Fruit fly (Drosophila melanogaster): ENCODE data around the gene ctrip.

Gene ctrip

DNA sequence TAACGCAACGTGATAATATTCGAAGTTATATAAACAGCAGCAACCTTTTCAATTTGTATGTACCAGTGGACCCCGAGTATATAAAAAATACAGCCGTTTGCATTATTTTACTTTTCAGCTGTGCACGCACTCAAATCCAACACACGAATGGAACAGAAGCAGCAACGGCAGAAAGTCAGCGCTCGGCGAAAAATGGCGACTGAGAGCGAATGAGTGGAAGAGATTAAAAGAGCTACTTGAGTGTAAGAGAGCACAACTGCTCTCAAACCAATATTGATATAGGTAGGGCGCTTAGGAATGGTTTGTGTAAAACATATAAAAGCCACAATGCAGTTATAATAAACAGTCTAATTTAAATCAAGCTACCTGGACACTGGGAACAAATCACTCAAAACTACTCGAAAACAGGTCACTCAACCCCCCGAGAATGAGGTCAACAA, 5.6 kb downstream of the ctrip start (continued):
- TF ChIP-seq CG12744 (GFP tag; optimal IDR thresholded peaks at IDR 0.05) = no peak
- peak; percentile 5 for TF ChIP-seq CG7745 (tag; optimal IDR thresholded peaks at IDR 0.05)
- no peak for TF ChIP-seq CG13775 (GFP tag; optimal IDR thresholded peaks at IDR 0.05)
- peak; percentile 89 to 98 for TF ChIP-seq Trl (optimal IDR thresholded peaks at IDR 0.05)
- peak; percentile 73 for TF ChIP-seq Trl (GFP tag; optimal IDR thresholded peaks at IDR 0.05)
- peak; percentile 8 for TF ChIP-seq CG13624 (GFP tag; optimal IDR thresholded peaks at IDR 0.05)
- peak; percentile 78 for TF ChIP-seq CG17359 (tag; optimal IDR thresholded peaks at IDR 0.05)
- peak; percentile 42 for TF ChIP-seq ewg (GFP tag; optimal IDR thresholded peaks at IDR 0.05)
- TF ChIP-seq zf30C (GFP tag; optimal IDR thresholded peaks at IDR 0.05) = no peak
- peak; percentile 32; the same call in 1 of the 3 replicates for TF ChIP-seq CG34224 (GFP tag; IDR thresholded peaks at IDR 0.05; ENCODE audit: partially characterized antibody)
- TF ChIP-seq HLH4C (GFP tag; IDR thresholded peaks at IDR 0.05; ENCODE audit: partially characterized antibody) = 0 out of 3 replicates have a peak, but pooled peaks have one; percentile 38
- peak; percentile 52; the same call in 1 of the 2 replicates for TF ChIP-seq CG1024 (GFP tag; IDR thresholded peaks at IDR 0.05)
- peak; percentile 52; the same call in 1 of the 3 replicates for TF ChIP-seq Dbx (GFP tag; IDR thresholded peaks at IDR 0.05)
- TF ChIP-seq CG5180 (GFP tag; optimal IDR thresholded peaks at IDR 0.05) = peak; percentile 67
- peak; percentile 81 for TF ChIP-seq Deaf1 (tag; optimal IDR thresholded peaks at IDR 0.05)
- peak; percentile 49; the same call in 1 of the 2 replicates for TF ChIP-seq Bgb (GFP tag; IDR thresholded peaks at IDR 0.05; ENCODE audit: partially characterized antibody)
- TF ChIP-seq chif (GFP tag; optimal IDR thresholded peaks at IDR 0.05) = peak in 1 of 2 experiments; percentile 26
- peak; percentile 55 for TF ChIP-seq CG31365 (tag; optimal IDR thresholded peaks at IDR 0.05)
- TF ChIP-seq Dip2 (GFP tag; IDR thresholded peaks at IDR 0.05) = no peak
- peak; percentile 28 for TF ChIP-seq Hey (tag; optimal IDR thresholded peaks at IDR 0.05)
- TF ChIP-seq NFAT (GFP tag; IDR thresholded peaks at IDR 0.05) = peak; percentile 41; the same call in 1 of the 2 replicates
- TF ChIP-seq Oli (tag; optimal IDR thresholded peaks at IDR 0.05) = peak; percentile 11
- peak; percentile 61 for TF ChIP-seq en (GFP tag; optimal IDR thresholded peaks at IDR 0.05)
- no peak for TF ChIP-seq ap (GFP tag; IDR thresholded peaks at IDR 0.05)
- TF ChIP-seq ab (GFP tag; optimal IDR thresholded peaks at IDR 0.05) = no peak
- peak; percentile 72 for TF ChIP-seq CG13123 (GFP tag; optimal IDR thresholded peaks at IDR 0.05)
- TF ChIP-seq CG2129 (GFP tag; IDR thresholded peaks at IDR 0.05; ENCODE audit: partially characterized antibody) = no peak
- TF ChIP-seq CG1792 (GFP tag; optimal IDR thresholded peaks at IDR 0.05) = peak; percentile 82
- no peak for TF ChIP-seq CG13894 (tag; optimal IDR thresholded peaks at IDR 0.05)
- peak; percentile 7 for TF ChIP-seq vfl (GFP tag; optimal IDR thresholded peaks at IDR 0.05)
- TF ChIP-seq CG1529 (GFP tag; optimal IDR thresholded peaks at IDR 0.05) = peak; percentile 70
- no peak for TF ChIP-seq nmo (GFP tag; optimal IDR thresholded peaks at IDR 0.05)
- peak; percentile 40 for TF ChIP-seq Lhr (GFP tag; optimal IDR thresholded peaks at IDR 0.05)
- TF ChIP-seq CG14710 (tag; optimal IDR thresholded peaks at IDR 0.05) = peak; percentile 52
- TF ChIP-seq esg (GFP tag; conservative IDR thresholded peaks at IDR 0.05) = no peak
- TF ChIP-seq HLH54F (GFP tag; optimal IDR thresholded peaks at IDR 0.05) = no peak
- TF ChIP-seq CG9437 (GFP tag; optimal IDR thresholded peaks at IDR 0.05) = peak; percentile 29
- TF ChIP-seq crol (GFP tag; IDR thresholded peaks at IDR 0.05) = no peak
- TF ChIP-seq Asciz (GFP tag; optimal IDR thresholded peaks at IDR 0.05) = peak; percentile 82
- peak; percentile 16 for TF ChIP-seq pum (GFP tag; optimal IDR thresholded peaks at IDR 0.05)
- peak; percentile 42 for TF ChIP-seq HmgZ (tag; optimal IDR thresholded peaks at IDR 0.05)
- no peak for TF ChIP-seq ind (GFP tag; optimal IDR thresholded peaks at IDR 0.05)
- peak; percentile 70 for TF ChIP-seq CG31441 (GFP tag; IDR thresholded peaks at IDR 0.05)
- TF ChIP-seq Dfd (GFP tag; optimal IDR thresholded peaks at IDR 0.05) = no peak
- no peak for TF ChIP-seq dysf (GFP tag; IDR thresholded peaks at IDR 0.05)
- no peak for TF ChIP-seq CG31224 (GFP tag; IDR thresholded peaks at IDR 0.05)
- no peak for TF ChIP-seq pros (GFP tag; optimal IDR thresholded peaks at IDR 0.05)
- TF ChIP-seq CG16863 (GFP tag; optimal IDR thresholded peaks at IDR 0.05) = peak; percentile 70
- peak; percentile 39 for TF ChIP-seq CG12236 (GFP tag; optimal IDR thresholded peaks at IDR 0.05)
- peak; percentile 29 for TF ChIP-seq Sry-β (GFP tag; optimal IDR thresholded peaks at IDR 0.05)
